Fruit fly (Drosophila melanogaster): ENCODE results near the gene drl.

DNA sequence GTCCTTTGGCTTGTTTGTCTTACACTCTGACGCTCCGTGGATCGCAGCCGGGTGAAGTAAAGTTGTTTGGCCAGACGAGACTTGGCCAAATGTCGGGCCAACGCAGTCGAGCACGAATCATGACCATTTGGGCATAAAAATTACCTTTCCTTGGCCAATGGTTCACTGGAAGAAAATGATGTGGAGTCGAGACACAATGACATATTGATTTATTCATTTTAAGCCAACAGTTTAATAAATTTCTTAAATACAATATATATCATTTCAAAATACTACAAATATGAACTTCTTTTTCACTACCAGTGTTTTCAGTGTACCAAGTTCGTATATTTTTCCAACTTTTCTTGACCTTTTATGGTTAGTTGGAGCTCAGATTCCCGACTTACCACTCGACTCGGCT is 11.7 kb downstream of the drl start:
- TF ChIP-seq usp (GFP tag; optimal IDR thresholded peaks at IDR 0.05) (no peak), psq (optimal IDR thresholded peaks at IDR 0.05) (no peak), pan (optimal IDR thresholded peaks at IDR 0.05) (no peak), EcR (GFP tag; optimal IDR thresholded peaks at IDR 0.05) (no peak), Dll (optimal IDR thresholded peaks at IDR 0.05) (no peak)
